Worm (Caenorhabditis elegans) whole organism, L2 larva: ENCODE measurements around the gene K09G1.2.

ENCODE experiments used
- ZK546.5 ChIP-seq: sonication (generic microtip); optimal IDR thresholded peaks from 2 replicates; lab custom pipeline; 2017; ENCODE audit warnings: missing biosample characterization, missing genetic modification characterization
- nhr-237 ChIP-seq: fragments of 150-350 bp; optimal IDR thresholded peaks from 2 replicates; lab custom pipeline; 2014; ENCODE audit warnings: missing biosample characterization, missing genetic modification characterization
- skn-1 ChIP-seq: sonication (generic microtip); optimal IDR thresholded peaks from 2 replicates; lab custom pipeline; 2017; ENCODE audit warnings: missing biosample characterization, missing genetic modification characterization
- unc-39 ChIP-seq: fragments of 150-350 bp; optimal IDR thresholded peaks from 2 replicates; lab custom pipeline; 2014; ENCODE audit warnings: missing biosample characterization, missing genetic modification characterization
- zag-1 ChIP-seq: fragments of 150-350 bp; optimal IDR thresholded peaks from 2 replicates; lab custom pipeline; 2014; ENCODE audit warnings: missing biosample characterization, missing genetic modification characterization

DNA sequence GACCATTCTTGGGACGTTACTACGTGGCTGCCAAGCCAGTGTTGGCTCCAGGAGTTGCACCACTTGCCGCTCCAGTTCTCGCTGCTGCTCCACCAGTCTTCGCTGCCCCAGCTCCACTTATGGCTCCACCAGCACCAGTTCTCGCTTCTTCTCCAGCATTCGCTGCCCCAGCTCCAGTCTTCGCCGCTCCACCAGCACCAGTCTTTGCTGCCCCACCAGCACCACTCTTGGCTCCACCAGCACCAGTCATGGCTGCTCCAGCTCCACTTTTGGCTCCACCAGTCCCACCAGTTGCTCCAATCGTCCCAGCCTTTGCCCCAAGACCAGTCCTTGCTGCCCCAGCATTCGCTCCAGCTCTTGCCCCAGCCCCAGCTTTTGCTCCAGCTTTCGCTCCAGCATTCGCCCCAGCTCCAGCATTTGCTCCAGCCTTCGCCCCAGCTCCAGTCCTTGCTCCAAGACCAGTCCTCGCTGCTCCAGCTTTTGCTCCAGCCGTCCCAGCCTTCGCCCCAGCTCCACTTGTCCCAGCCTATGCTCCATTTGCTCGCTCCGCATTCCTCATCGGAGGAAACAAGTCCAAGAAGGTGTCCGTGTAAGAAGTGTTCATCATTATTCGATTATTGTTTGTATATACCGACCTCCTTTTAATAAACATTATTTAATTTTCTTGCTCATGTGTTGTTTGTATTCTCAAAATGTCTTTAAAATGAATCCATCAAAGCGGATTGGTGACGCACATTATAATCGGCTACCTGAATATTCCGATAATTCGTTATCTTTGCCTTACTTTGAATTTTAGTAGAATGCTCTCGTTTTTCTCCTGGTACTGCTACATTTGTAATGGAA is 35.4 kb downstream of the K09G1.2 start, which contains the start of gene T06E4.7:
- TF ChIP-seq ZK546.5 (tag; lab: Kevin White, UChicago) = no peak
- no peak for TF ChIP-seq unc-39 (tag; lab: Kevin White, UChicago)
- no peak for TF ChIP-seq nhr-237 (tag; lab: Kevin White, UChicago)
- TF ChIP-seq zag-1 = no peak
- no peak for TF ChIP-seq skn-1 (tag; lab: Kevin White, UChicago)
